Comparison of ENCODE assay signal across 6 worm cellular contexts in genomic region chrII:8073222-8073621, ce11.
TF ChIP-seq lines count a peak whose summit lies in the region.

TSS of gene gpcp-2 (minus strand) at chrII:8073374.

TF ChIP-seq in whole organism, L1 larva, 84 proteins besides CTCF, POLR2A, EP300 and RAD21:
- TF ChIP-seq nhr-47 (tag; optimal IDR thresholded peaks at IDR 0.05; lab: Kevin White, UChicago) (no peak), elt-2 (tag; optimal IDR thresholded peaks at IDR 0.05; lab: Kevin White, UChicago) (peak; percentile 47)

TF ChIP-seq in whole organism, L2 larva, 48 proteins besides CTCF, POLR2A, EP300 and RAD21:
- TF ChIP-seq fos-1 (tag; optimal IDR thresholded peaks at IDR 0.05; lab: Kevin White, UChicago): peak; percentile 39
- TF ChIP-seq unc-55 (GFP tag; optimal IDR thresholded peaks at IDR 0.05; lab: Kevin White, UChicago): no peak
- TF ChIP-seq R02D3.7 (tag; optimal IDR thresholded peaks at IDR 0.05; lab: Kevin White, UChicago): no peak

TF ChIP-seq in whole organism, L3 larva, 47 proteins besides CTCF, POLR2A, EP300 and RAD21:
- TF ChIP-seq pqm-1 (tag; optimal IDR thresholded peaks at IDR 0.05; lab: Kevin White, UChicago) (peak; percentile 32), elt-2 (tag; optimal IDR thresholded peaks at IDR 0.05; lab: Kevin White, UChicago) (peak; percentile 82), ztf-4 (tag; optimal IDR thresholded peaks at IDR 0.05; lab: Kevin White, UChicago) (no peak)

TF ChIP-seq in whole organism, L4 larva, 104 proteins besides CTCF, POLR2A, EP300 and RAD21:
- no peak for TF ChIP-seq daf-16 (GFP tag; optimal IDR thresholded peaks at IDR 0.05; lab: Kevin White, UChicago)
- peak; percentile 29 for TF ChIP-seq daf-16 (tag; optimal IDR thresholded peaks at IDR 0.05; lab: Kevin White, UChicago)
- TF ChIP-seq dmd-6 (GFP tag; IDR thresholded peaks at IDR 0.05; lab: Robert Waterston, UW): peak; percentile 45
- no peak for TF ChIP-seq rbr-2 (tag; optimal IDR thresholded peaks at IDR 0.05; lab: Kevin White, UChicago)
- TF ChIP-seq pqm-1 (tag; optimal IDR thresholded peaks at IDR 0.05; lab: Kevin White, UChicago): peak; percentile 66
- peak; percentile 48 for TF ChIP-seq dve-1 (tag; optimal IDR thresholded peaks at IDR 0.05; lab: Kevin White, UChicago; ENCODE audit: insufficient read depth)

TF ChIP-seq in whole organism, late embryonic, 69 proteins besides CTCF, POLR2A, EP300 and RAD21:
- no peak for TF ChIP-seq fkh-10 (GFP tag; optimal IDR thresholded peaks at IDR 0.05; lab: Kevin White, UChicago)
- TF ChIP-seq pax-1 (tag; optimal IDR thresholded peaks at IDR 0.05; lab: Kevin White, UChicago): no peak
- TF ChIP-seq elt-2 (tag; optimal IDR thresholded peaks at IDR 0.05; lab: Kevin White, UChicago): peak; percentile 24
- TF ChIP-seq sox-2 (GFP tag; IDR thresholded peaks at IDR 0.05; lab: Robert Waterston, UW): no peak
- TF ChIP-seq fkh-6 (tag; optimal IDR thresholded peaks at IDR 0.05; lab: Kevin White, UChicago): no peak
- TF ChIP-seq fax-1 (tag; optimal IDR thresholded peaks at IDR 0.05; lab: Kevin White, UChicago): no peak
- TF ChIP-seq hlh-13 (GFP tag; optimal IDR thresholded peaks at IDR 0.05; lab: Kevin White, UChicago): no peak
- no peak for TF ChIP-seq ceh-2 (tag; optimal IDR thresholded peaks at IDR 0.05; lab: Kevin White, UChicago)

TF ChIP-seq in whole organism, young adult, 124 proteins besides CTCF, POLR2A, EP300 and RAD21:
- TF ChIP-seq F23B12.7 (tag; optimal IDR thresholded peaks at IDR 0.05; lab: Kevin White, UChicago; ENCODE audit: insufficient read depth) (no peak), chd-7 (tag; optimal IDR thresholded peaks at IDR 0.05; lab: Kevin White, UChicago) (no peak), nhr-80 (tag; optimal IDR thresholded peaks at IDR 0.05; lab: Kevin White, UChicago) (peak; percentile 48)
